Fruit fly (Drosophila melanogaster): Measurements from ENCODE around the gene CG10466.
A peak's percentile ranks its signal among the peaks of the same experiment; 100 is the strongest.

The CG10466 gene

DNA sequence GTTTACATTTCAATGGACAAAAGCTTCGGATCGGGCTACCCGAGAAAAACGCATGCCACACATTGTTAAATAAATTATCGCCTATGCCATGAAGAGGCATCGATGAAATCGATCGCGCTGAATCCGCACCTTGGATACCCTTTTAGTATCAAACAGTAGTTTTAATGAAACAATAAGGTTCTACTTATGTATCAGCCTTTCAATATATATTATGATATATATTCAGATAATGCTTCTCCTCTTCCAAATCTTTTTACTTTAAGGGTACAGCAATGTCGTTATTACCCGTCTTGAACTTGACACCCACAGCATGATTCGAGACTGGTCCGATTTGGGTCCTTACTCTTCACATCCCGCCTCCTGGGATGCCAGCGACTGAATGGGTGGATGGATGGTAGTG, 8.0 kb downstream of the CG10466 start (continued):
- TF ChIP-seq bcd (GFP tag; optimal IDR thresholded peaks at IDR 0.05): no peak
- TF ChIP-seq Hand (GFP tag; optimal IDR thresholded peaks at IDR 0.05): no peak
- TF ChIP-seq CG17568 (GFP tag; optimal IDR thresholded peaks at IDR 0.05): no peak
- TF ChIP-seq CkIIα-i1 (GFP tag; IDR thresholded peaks at IDR 0.05): no peak
- no peak for TF ChIP-seq ssp (GFP tag; IDR thresholded peaks at IDR 0.05)
- no peak for TF ChIP-seq Antp (GFP tag; optimal IDR thresholded peaks at IDR 0.05)
- TF ChIP-seq zf30C (GFP tag; optimal IDR thresholded peaks at IDR 0.05): no peak
- TF ChIP-seq jing (GFP tag; optimal IDR thresholded peaks at IDR 0.05): no peak
- no peak for TF ChIP-seq ham (GFP tag; IDR thresholded peaks at IDR 0.05)
- TF ChIP-seq CG4854 (GFP tag; optimal IDR thresholded peaks at IDR 0.05): no peak
- peak; percentile 36 for TF ChIP-seq Blimp-1 (GFP tag; optimal IDR thresholded peaks at IDR 0.05)
- peak; percentile 55 for TF ChIP-seq CG17359 (tag; optimal IDR thresholded peaks at IDR 0.05)
- no peak for TF ChIP-seq CG10147 (GFP tag; optimal IDR thresholded peaks at IDR 0.05)
- peak; percentile 43 for TF ChIP-seq CG10979 (tag; optimal IDR thresholded peaks at IDR 0.05)
- TF ChIP-seq CG8089 (GFP tag; optimal IDR thresholded peaks at IDR 0.05): no peak
- no peak for TF ChIP-seq CG18476 (GFP tag; optimal IDR thresholded peaks at IDR 0.05)
- no peak for TF ChIP-seq corto (GFP tag; optimal IDR thresholded peaks at IDR 0.05)
- no peak for TF ChIP-seq CG10543 (GFP tag; optimal IDR thresholded peaks at IDR 0.05)
- TF ChIP-seq Med (GFP tag): peak; percentile 26
- TF ChIP-seq CG11398 (GFP tag; optimal IDR thresholded peaks at IDR 0.05): no peak
- TF ChIP-seq Gug (GFP tag; IDR thresholded peaks at IDR 0.05): no peak
- no peak for TF ChIP-seq dati (GFP tag; IDR thresholded peaks at IDR 0.05)
- no peak for TF ChIP-seq nom (GFP tag; optimal IDR thresholded peaks at IDR 0.05)
- no peak for TF ChIP-seq nerfin-2 (GFP tag; IDR thresholded peaks at IDR 0.05; ENCODE audit: partially characterized antibody)
- TF ChIP-seq CG10267 (tag; optimal IDR thresholded peaks at IDR 0.05): peak; percentile 25
- no peak for TF ChIP-seq CG6791 (GFP tag; IDR thresholded peaks at IDR 0.05; ENCODE audit: partially characterized antibody)
- no peak for TF ChIP-seq CG9727 (GFP tag; optimal IDR thresholded peaks at IDR 0.05)
- peak; percentile 42 for TF ChIP-seq unpg (GFP tag; optimal IDR thresholded peaks at IDR 0.05)
- no peak for TF ChIP-seq disco-r (GFP tag; optimal IDR thresholded peaks at IDR 0.05)
- TF ChIP-seq lmd (GFP tag; IDR thresholded peaks at IDR 0.05): no peak
- no peak for TF ChIP-seq ind (GFP tag; optimal IDR thresholded peaks at IDR 0.05)
- no peak for TF ChIP-seq trem (tag; optimal IDR thresholded peaks at IDR 0.05)
- no peak for TF ChIP-seq ttk (GFP tag; IDR thresholded peaks at IDR 0.05)
- no peak for TF ChIP-seq Hr3 (GFP tag; optimal IDR thresholded peaks at IDR 0.05)
- TF ChIP-seq gce (GFP tag; IDR thresholded peaks at IDR 0.05): 0 out of 3 replicates have a peak, but pooled peaks have one; percentile 15
- peak; percentile 11 for TF ChIP-seq CG4424 (GFP tag; optimal IDR thresholded peaks at IDR 0.05)
- no peak for TF ChIP-seq CG15479 (GFP tag; optimal IDR thresholded peaks at IDR 0.05)
- no peak for TF ChIP-seq CG13287 (GFP tag; IDR thresholded peaks at IDR 0.05; ENCODE audit: partially characterized antibody)
- TF ChIP-seq slp2 (GFP tag; optimal IDR thresholded peaks at IDR 0.05): no peak
- TF ChIP-seq Bdp1 (GFP tag; optimal IDR thresholded peaks at IDR 0.05): no peak
- no peak for TF ChIP-seq CG3726 (GFP tag; IDR thresholded peaks at IDR 0.05)
- TF ChIP-seq slbo (GFP tag; IDR thresholded peaks at IDR 0.05): 0 out of 2 replicates have a peak, but pooled peaks have one; percentile 7
- TF ChIP-seq Aef1 (GFP tag; IDR thresholded peaks at IDR 0.05): no peak
- TF ChIP-seq Mad (GFP tag; optimal IDR thresholded peaks at IDR 0.05): no peak
- no peak for TF ChIP-seq CG12155 (GFP tag; optimal IDR thresholded peaks at IDR 0.05)
- TF ChIP-seq CG11504 (tag; optimal IDR thresholded peaks at IDR 0.05): peak; percentile 58
- no peak for TF ChIP-seq CG12071 (GFP tag; optimal IDR thresholded peaks at IDR 0.05)
- TF ChIP-seq CG10959 (GFP tag; IDR thresholded peaks at IDR 0.05): no peak
- TF ChIP-seq CG17612 (GFP tag; IDR thresholded peaks at IDR 0.05): no peak
- TF ChIP-seq ftz-f1 (GFP tag; optimal IDR thresholded peaks at IDR 0.05): no peak
- TF ChIP-seq CG5180 (GFP tag; optimal IDR thresholded peaks at IDR 0.05): no peak
